Worm (Caenorhabditis elegans): ENCODE data around the gene C13F10.6.

The C13F10.6 gene

DNA sequence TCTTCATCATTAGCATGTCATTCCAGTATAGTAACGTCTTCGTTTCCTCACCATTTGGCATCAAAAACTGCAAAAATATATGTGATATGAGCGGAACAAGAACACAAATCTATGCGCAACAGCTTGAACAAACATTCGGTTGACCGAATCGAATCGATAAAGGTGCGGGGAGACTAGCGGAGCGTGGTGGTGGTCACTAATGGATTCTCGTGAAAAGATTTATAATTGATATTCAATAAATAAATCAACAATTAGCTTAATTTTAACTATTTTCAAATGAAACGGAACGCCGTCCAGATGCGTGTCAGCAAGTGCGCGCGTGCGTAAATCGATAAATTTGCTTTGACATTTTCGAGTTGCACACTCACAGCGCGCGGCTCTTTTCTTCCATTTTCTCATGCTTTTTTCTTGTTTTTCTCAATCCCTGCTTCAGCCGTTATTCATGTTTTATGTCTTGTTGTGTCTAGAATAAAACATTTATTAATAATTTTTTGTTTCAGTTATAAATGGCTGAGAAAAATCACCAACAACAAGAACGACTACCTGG is at the start of gene C13F10.6, which contains the start of the genes C13F10.8 and kxd-1:
Gene C13F10.6, minus strand, starts transcription at position 67 of the 547 bp plus-strand sequence.
Gene C13F10.8, minus strand, starts transcription at position 51 of the 547 bp plus-strand sequence.
Gene kxd-1, plus strand, starts transcription at position 497 of the 547 bp plus-strand sequence.
- TF ChIP-seq pha-4 (tag; optimal IDR thresholded peaks at IDR 0.05) (no peak), tbx-2 (tag; optimal IDR thresholded peaks at IDR 0.05) (no peak), fkh-10 (GFP tag; optimal IDR thresholded peaks at IDR 0.05) (no peak), mdl-1 (tag; optimal IDR thresholded peaks at IDR 0.05) (no peak), nhr-23 (tag; optimal IDR thresholded peaks at IDR 0.05) (peak; percentile 3), ceh-28 (tag; optimal IDR thresholded peaks at IDR 0.05) (peak; percentile 9), ceh-16 (tag; optimal IDR thresholded peaks at IDR 0.05) (no peak), zag-1 (tag; optimal IDR thresholded peaks at IDR 0.05) (no peak), nhr-25 (tag; optimal IDR thresholded peaks at IDR 0.05) (no peak), nhr-67 (tag; optimal IDR thresholded peaks at IDR 0.05) (no peak), pqm-1 (tag; optimal IDR thresholded peaks at IDR 0.05) (no peak), fos-1 (tag; optimal IDR thresholded peaks at IDR 0.05) (no peak), sea-2 (GFP tag; optimal IDR thresholded peaks at IDR 0.05) (no peak), lin-39 (tag; optimal IDR thresholded peaks at IDR 0.05) (no peak), daf-12 (tag; optimal IDR thresholded peaks at IDR 0.05) (no peak), unc-62 (GFP tag; optimal IDR thresholded peaks at IDR 0.05) (no peak), nhr-77 (tag; optimal IDR thresholded peaks at IDR 0.05) (no peak), lin-15B (tag; optimal IDR thresholded peaks at IDR 0.05) (no peak), hmg-11 (tag; optimal IDR thresholded peaks at IDR 0.05) (peak; percentile 28), nfya-1 (tag; optimal IDR thresholded peaks at IDR 0.05; ENCODE audit: insufficient read depth) (peak; percentile 6), ceh-9 (tag; optimal IDR thresholded peaks at IDR 0.05) (no peak), nhr-28 (tag; optimal IDR thresholded peaks at IDR 0.05) (no peak), snpc-4 (tag; optimal IDR thresholded peaks at IDR 0.05) (no peak), ama-1 (optimal IDR thresholded peaks at IDR 0.05) (no peak), nhr-11 (tag; optimal IDR thresholded peaks at IDR 0.05) (no peak)

DNA sequence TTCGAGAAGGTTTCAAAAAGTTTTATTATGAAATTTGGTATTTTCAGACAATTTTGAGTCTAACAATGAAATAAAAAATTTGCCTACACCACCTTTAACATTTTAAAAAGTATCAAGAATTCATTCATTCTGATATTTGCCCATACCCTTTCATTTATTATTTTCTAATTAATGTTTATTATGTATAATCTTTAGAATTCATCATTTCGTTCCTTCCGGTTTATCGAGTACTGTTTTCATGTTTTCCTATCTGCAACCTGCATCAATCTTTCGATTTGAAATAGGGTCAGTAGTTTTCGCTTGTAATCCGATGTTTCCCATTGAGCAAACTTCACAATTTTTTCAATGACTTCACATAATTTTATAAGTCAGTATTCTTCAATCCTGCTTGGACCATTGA is 48.6 kb upstream of the C13F10.6 start, which contains the start of gene C13A2.6:
Gene C13A2.6, plus strand, starts transcription at position 301 of the 400 bp plus-strand sequence.
- TF ChIP-seq nhr-28 (tag; optimal IDR thresholded peaks at IDR 0.05) (no peak), egl-27 (tag; optimal IDR thresholded peaks at IDR 0.05) (no peak), nhr-25 (tag; optimal IDR thresholded peaks at IDR 0.05) (no peak), lin-15B (tag; optimal IDR thresholded peaks at IDR 0.05) (no peak), tbx-2 (tag; optimal IDR thresholded peaks at IDR 0.05) (no peak), pqm-1 (tag; optimal IDR thresholded peaks at IDR 0.05) (no peak), unc-62 (GFP tag; optimal IDR thresholded peaks at IDR 0.05) (no peak), ceh-16 (tag; optimal IDR thresholded peaks at IDR 0.05) (no peak), pha-4 (tag; optimal IDR thresholded peaks at IDR 0.05) (no peak), nhr-237 (tag; optimal IDR thresholded peaks at IDR 0.05) (no peak)

DNA sequence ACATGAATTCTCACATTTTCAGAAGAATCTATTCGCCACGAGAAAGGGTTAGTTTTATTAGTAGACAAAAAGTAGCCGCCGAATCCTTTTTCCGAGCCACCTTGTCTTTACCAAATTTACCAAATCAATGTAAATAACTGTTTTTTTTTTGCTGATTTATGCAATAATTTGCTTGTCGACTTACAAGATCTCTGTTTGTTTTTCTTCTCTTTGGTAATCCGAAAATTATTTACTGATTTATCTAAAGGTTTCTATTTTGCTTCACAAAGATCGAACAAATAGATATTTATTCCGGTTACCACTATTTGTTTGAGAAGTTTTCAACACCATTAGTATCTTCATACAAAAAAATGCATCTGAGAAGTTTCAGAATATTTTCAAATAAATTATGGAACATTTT is 45.2 kb upstream of the C13F10.6 start, which contains the start of gene C13A2.7:
Gene C13A2.7, plus strand, starts transcription at position 301 of the 400 bp plus-strand sequence.
- TF ChIP-seq fkh-2 (tag; optimal IDR thresholded peaks at IDR 0.05) (no peak), ceh-82 (tag; optimal IDR thresholded peaks at IDR 0.05) (no peak), unc-62 (GFP tag; optimal IDR thresholded peaks at IDR 0.05) (no peak), skn-1 (tag; optimal IDR thresholded peaks at IDR 0.05) (no peak), elt-2 (tag; optimal IDR thresholded peaks at IDR 0.05) (no peak)

- TF ChIP-seq ceh-9 (tag; optimal IDR thresholded peaks at IDR 0.05) (no peak), elt-3 (tag; optimal IDR thresholded peaks at IDR 0.05) (no peak), ceh-16 (tag; optimal IDR thresholded peaks at IDR 0.05) (no peak)
Observed at ce11 chrV:7264042-7264441, 43.2 kb upstream of the C13F10.6 start, which contains the start of gene C13A2.9. TSS of gene C13A2.9 (minus strand) at chrV:7264142.

DNA sequence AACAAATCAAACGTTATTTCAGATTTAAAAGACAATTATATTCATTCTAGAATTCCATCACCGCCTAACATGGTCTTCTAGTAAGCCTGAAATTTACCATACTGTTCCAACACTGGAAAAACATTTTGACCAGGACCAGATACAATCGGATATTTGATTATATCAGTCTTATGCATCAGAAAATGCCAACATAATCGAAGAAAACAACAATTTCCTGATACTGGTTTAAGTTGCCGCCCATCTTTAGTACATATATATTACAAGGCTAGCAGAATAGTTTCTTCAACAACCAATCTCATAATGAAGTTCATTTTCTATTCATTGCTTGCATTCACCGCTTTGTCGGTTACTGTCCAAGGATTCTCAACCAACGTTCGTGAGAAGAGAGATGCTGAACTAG is 38.1 kb upstream of the C13F10.6 start, which contains the start of gene C13A2.12:
Gene C13A2.12, plus strand, starts transcription at position 301 of the 400 bp plus-strand sequence.
- TF ChIP-seq jun-1 (tag; optimal IDR thresholded peaks at IDR 0.05), result no peak
